Worm (Caenorhabditis elegans): Measurements from ENCODE around the gene lin-37.
A peak's percentile ranks its signal among the peaks of the same experiment; 100 is the strongest.

The lin-37 gene

DNA sequence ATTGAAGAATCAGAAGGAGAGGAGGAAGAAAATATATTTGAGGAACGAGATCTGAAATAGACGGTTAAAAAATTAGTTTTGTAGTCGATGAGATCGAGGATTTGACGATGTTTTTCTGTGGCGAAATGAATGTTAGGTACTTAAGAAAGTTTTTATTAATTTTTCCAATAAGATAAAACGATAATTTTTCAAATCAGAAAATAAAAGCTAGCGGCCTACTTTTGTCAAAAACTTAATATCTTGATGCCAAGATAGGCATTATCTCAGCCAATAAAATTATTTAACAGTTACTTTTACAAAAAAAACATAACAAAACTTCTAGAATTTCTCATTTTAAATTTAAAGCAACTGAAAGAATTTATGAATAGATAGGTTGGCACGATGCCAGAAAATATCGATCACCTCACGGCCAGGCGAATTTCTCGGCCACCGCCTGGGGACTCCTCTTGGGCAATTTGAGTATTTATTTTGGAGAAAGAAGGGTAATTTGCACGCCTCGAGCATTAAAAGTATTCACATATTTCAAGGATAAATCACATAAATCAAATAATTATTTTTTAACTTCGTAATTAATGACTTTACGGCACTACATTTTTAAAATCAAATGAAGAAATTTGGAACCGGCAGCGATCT lies 15.5 kb upstream of the lin-37 start, which contains the start of gene fubl-2:
fubl-2 (minus strand) TSS at position 51 of the 633 bp plus-strand sequence.
- TF ChIP-seq lin-15B (tag; optimal IDR thresholded peaks at IDR 0.05) (peak; percentile 66), sptf-1 (tag; optimal IDR thresholded peaks at IDR 0.05) (no peak), nhr-20 (tag; optimal IDR thresholded peaks at IDR 0.05) (peak; percentile 74), ama-1 (optimal IDR thresholded peaks at IDR 0.05) (no peak), aha-1 (tag; optimal IDR thresholded peaks at IDR 0.05) (no peak), snpc-4 (tag; optimal IDR thresholded peaks at IDR 0.05) (peak; percentile 24), zag-1 (tag; optimal IDR thresholded peaks at IDR 0.05) (no peak), unc-98 (GFP tag; IDR thresholded peaks at IDR 0.05) (no peak; the same call in 1 of the 2 replicates), unc-30 (tag; optimal IDR thresholded peaks at IDR 0.05) (no peak), nhr-11 (tag; optimal IDR thresholded peaks at IDR 0.05) (no peak), sup-37 (GFP tag; optimal IDR thresholded peaks at IDR 0.05) (no peak), C04F5.9 (tag; optimal IDR thresholded peaks at IDR 0.05) (peak; percentile 45), lir-3 (tag; optimal IDR thresholded peaks at IDR 0.05; ENCODE audit: poor library complexity) (peak; percentile 86), nhr-28 (tag; optimal IDR thresholded peaks at IDR 0.05) (no peak), lin-14 (GFP tag; optimal IDR thresholded peaks at IDR 0.05) (peak; percentile 83), mab-9 (GFP tag; IDR thresholded peaks at IDR 0.05) (no peak), skn-1 (tag; optimal IDR thresholded peaks at IDR 0.05) (peak; percentile 6), jun-1 (tag; optimal IDR thresholded peaks at IDR 0.05) (no peak), hlh-17 (GFP tag; optimal IDR thresholded peaks at IDR 0.05; ENCODE audit: borderline replicate concordance) (no peak), lin-13 (GFP tag; optimal IDR thresholded peaks at IDR 0.05) (peak; percentile 32), elt-2 (tag; optimal IDR thresholded peaks at IDR 0.05) (no peak), unc-130 (tag; optimal IDR thresholded peaks at IDR 0.05) (no peak), isw-1 (GFP tag; IDR thresholded peaks at IDR 0.05) (peak; percentile 46), unc-86 (tag; optimal IDR thresholded peaks at IDR 0.05) (peak; percentile 43), fos-1 (tag; optimal IDR thresholded peaks at IDR 0.05) (peak; percentile 19), Y116A8C.19 (tag; optimal IDR thresholded peaks at IDR 0.05; ENCODE audit: borderline replicate concordance) (no peak), tlp-1 (tag; optimal IDR thresholded peaks at IDR 0.05) (no peak), C34B4.2 (tag; optimal IDR thresholded peaks at IDR 0.05) (no peak), ceh-63 (GFP tag; optimal IDR thresholded peaks at IDR 0.05) (no peak), fkh-10 (GFP tag; optimal IDR thresholded peaks at IDR 0.05) (no peak), nhr-90 (tag; optimal IDR thresholded peaks at IDR 0.05; ENCODE audit: poor library complexity) (peak; percentile 72), ceh-88 (GFP tag; IDR thresholded peaks at IDR 0.05) (no peak), hpl-2 (GFP tag; optimal IDR thresholded peaks at IDR 0.05) (no peak), ztf-11 (tag; optimal IDR thresholded peaks at IDR 0.05) (peak in 1 of 2 experiments; percentile 68), mdl-1 (tag; optimal IDR thresholded peaks at IDR 0.05) (no peak), lin-35 (GFP tag; optimal IDR thresholded peaks at IDR 0.05) (peak; percentile 53 to 69), C16A3.4 (tag; optimal IDR thresholded peaks at IDR 0.05) (peak; percentile 43), ztf-4 (tag; optimal IDR thresholded peaks at IDR 0.05) (no peak), nhr-76 (tag; optimal IDR thresholded peaks at IDR 0.05) (no peak), nhr-85 (tag) (peak; percentile 87), ces-1 (GFP tag; optimal IDR thresholded peaks at IDR 0.05) (no peak), ceh-90 (tag; optimal IDR thresholded peaks at IDR 0.05) (peak; percentile 52), pqm-1 (tag; optimal IDR thresholded peaks at IDR 0.05) (no peak), tbx-2 (tag; optimal IDR thresholded peaks at IDR 0.05) (peak; percentile 67), nhr-12 (tag; optimal IDR thresholded peaks at IDR 0.05) (no peak), pag-3 (tag; optimal IDR thresholded peaks at IDR 0.05; ENCODE audit: borderline replicate concordance, insufficient read depth) (no peak), mep-1 (tag; optimal IDR thresholded peaks at IDR 0.05) (peak; percentile 51), snu-23 (GFP tag; optimal IDR thresholded peaks at IDR 0.05) (peak; percentile 71), xbp-1 (tag; optimal IDR thresholded peaks at IDR 0.05) (peak; percentile 74), efl-3 (GFP tag; optimal IDR thresholded peaks at IDR 0.05) (no peak), swsn-7 (tag; optimal IDR thresholded peaks at IDR 0.05) (peak; percentile 66), nhr-71 (tag; optimal IDR thresholded peaks at IDR 0.05) (peak; percentile 83), egl-13 (tag; optimal IDR thresholded peaks at IDR 0.05) (peak; percentile 73)
